Fruit fly (Drosophila melanogaster) whole organism, embryonic: ENCODE measurements around the gene Nf1.

Experiments used
- Atf-2 ChIP-seq: fragments of 200-800 bp; sonication (Bioruptor generic); optimal IDR thresholded peaks from 2 replicates; lab custom pipeline; 2016; ENCODE audit warnings: missing biosample characterization, missing genetic modification characterization
- CG10431 ChIP-seq: fragments of 200-800 bp; sonication (Bioruptor generic); optimal IDR thresholded peaks from 3 replicates; lab custom pipeline; 2018; ENCODE audit warnings: missing biosample characterization, mild to moderate bottlenecking, missing genetic modification characterization
- CG11085 ChIP-seq: fragments of 200-800 bp; sonication (Bioruptor generic); IDR thresholded peaks from 2 replicates; pipeline ENCODE4 v1.3.6; 2022; ENCODE audit warnings: missing biosample characterization, missing genetic modification characterization
- CG11398 ChIP-seq: fragments of 200-800 bp; sonication (Bioruptor generic); optimal IDR thresholded peaks from 2 replicates; lab custom pipeline; 2016; ENCODE audit warnings: missing biosample characterization, missing genetic modification characterization
- CG13123 ChIP-seq: fragments of 200-800 bp; sonication (Bioruptor generic); optimal IDR thresholded peaks from 2 replicates; lab custom pipeline; 2016; ENCODE audit warnings: missing biosample characterization, missing genetic modification characterization
- CG13287 ChIP-seq: fragments of 200-800 bp; sonication (Bioruptor generic); IDR thresholded peaks from 2 replicates; pipeline ENCODE4 v1.3.6; 2022; ENCODE audit warnings: missing biosample characterization, missing genetic modification characterization; ENCODE audit not compliant: partially characterized antibody
- CG13894 ChIP-seq: fragments of 200-800 bp; sonication (Bioruptor generic); optimal IDR thresholded peaks from 3 replicates; lab custom pipeline; 2018; ENCODE audit warnings: missing biosample characterization, mild to moderate bottlenecking, missing genetic modification characterization, moderate library complexity
- CG14014 ChIP-seq: fragments of 200-800 bp; sonication (Bioruptor generic); IDR thresholded peaks from 2 replicates; pipeline ENCODE4 v1.3.6; 2022; ENCODE audit warnings: missing biosample characterization, missing genetic modification characterization
- CG1603 ChIP-seq: fragments of 200-800 bp; sonication (Bioruptor generic); optimal IDR thresholded peaks from 2 replicates; lab custom pipeline; 2019; ENCODE audit warnings: missing biosample characterization, mild to moderate bottlenecking, missing genetic modification characterization, moderate library complexity
- CG17568 ChIP-seq: fragments of 200-800 bp; sonication (Bioruptor generic); optimal IDR thresholded peaks from 2 replicates; lab custom pipeline; 2018; ENCODE audit warnings: missing biosample characterization, mild to moderate bottlenecking, missing genetic modification characterization, moderate library complexity
- CG1792 ChIP-seq: fragments of 200-800 bp; sonication (Bioruptor generic); optimal IDR thresholded peaks from 2 replicates; lab custom pipeline; 2016; ENCODE audit warnings: missing biosample characterization, missing genetic modification characterization
- CG18262 ChIP-seq: fragments of 200-800 bp; optimal IDR thresholded peaks from 3 replicates; lab custom pipeline; 2019; ENCODE audit warnings: missing biosample characterization, mild to moderate bottlenecking, missing genetic modification characterization, moderate library complexity
- CG1832 ChIP-seq: fragments of 200-800 bp; sonication (Bioruptor generic); optimal IDR thresholded peaks from 2 replicates; lab custom pipeline; 2017; ENCODE audit warnings: missing biosample characterization, mild to moderate bottlenecking, missing genetic modification characterization, inconsistent platforms
- CG2678 ChIP-seq: fragments of 200-800 bp; sonication (Bioruptor generic); optimal IDR thresholded peaks from 3 replicates; lab custom pipeline; 2019; ENCODE audit warnings: missing biosample characterization, mild to moderate bottlenecking, missing genetic modification characterization, moderate library complexity
- CG32532 ChIP-seq: fragments of 200-800 bp; sonication (Bioruptor generic); IDR thresholded peaks from 2 replicates; pipeline ENCODE4 v1.3.6; 2022; ENCODE audit warnings: missing biosample characterization, missing genetic modification characterization
- CG3407 ChIP-seq: fragments of 200-800 bp; sonication (Bioruptor generic); optimal IDR thresholded peaks from 2 replicates; lab custom pipeline; 2018; ENCODE audit warnings: missing biosample characterization, mild to moderate bottlenecking, missing genetic modification characterization
- CG42726 ChIP-seq: fragments of 200-800 bp; sonication (Bioruptor generic); IDR thresholded peaks from 2 replicates; pipeline ENCODE4 v1.3.6; 2022; ENCODE audit warnings: missing biosample characterization, missing genetic modification characterization; ENCODE audit not compliant: partially characterized antibody
- CG4730 ChIP-seq: fragments of 200-800 bp; sonication (Bioruptor generic); IDR thresholded peaks from 2 replicates; pipeline ENCODE4 v1.3.6; 2022; ENCODE audit warnings: missing biosample characterization, missing genetic modification characterization
- CG6689 ChIP-seq: fragments of 200-800 bp; sonication (Bioruptor generic); IDR thresholded peaks from 2 replicates; pipeline ENCODE4 v1.3.6; 2022; ENCODE audit warnings: missing biosample characterization, missing genetic modification characterization
- CG8359 ChIP-seq: fragments of 200-800 bp; sonication (Bioruptor generic); optimal IDR thresholded peaks from 2 replicates; lab custom pipeline; 2017; ENCODE audit warnings: missing biosample characterization, mild to moderate bottlenecking, missing genetic modification characterization, borderline replicate concordance
- CG8478 ChIP-seq: fragments of >200 bp; optimal IDR thresholded peaks from 2 replicates; lab custom pipeline; 2018
- CG9437 ChIP-seq: fragments of 200-800 bp; sonication (Bioruptor generic); optimal IDR thresholded peaks from 2 replicates; lab custom pipeline; 2018; ENCODE audit warnings: missing biosample characterization, mild to moderate bottlenecking, missing genetic modification characterization
- CG9727 ChIP-seq: fragments of 200-800 bp; sonication (Bioruptor generic); optimal IDR thresholded peaks from 3 replicates; lab custom pipeline; 2017; ENCODE audit warnings: missing biosample characterization, mild to moderate bottlenecking, missing genetic modification characterization
- CrebB ChIP-seq: fragments of 200-800 bp; sonication (Bioruptor generic); optimal IDR thresholded peaks from 3 replicates; lab custom pipeline; 2018; ENCODE audit warnings: missing biosample characterization, mild to moderate bottlenecking, missing genetic modification characterization
- Drgx ChIP-seq: fragments of 200-800 bp; sonication (Bioruptor generic); IDR thresholded peaks from 2 replicates; pipeline ENCODE4 v1.3.6; 2022; ENCODE audit warnings: missing biosample characterization, missing genetic modification characterization
- HLH4C ChIP-seq: fragments of 200-800 bp; sonication (Bioruptor generic); IDR thresholded peaks from 3 replicates; pipeline ENCODE4 v1.3.6; 2022; ENCODE audit warnings: missing biosample characterization, missing genetic modification characterization; ENCODE audit not compliant: partially characterized antibody
- Hand ChIP-seq: fragments of 200-800 bp; sonication (Bioruptor generic); optimal IDR thresholded peaks from 2 replicates; lab custom pipeline; 2017; ENCODE audit warnings: mild to moderate bottlenecking, missing biosample characterization, missing genetic modification reagents, missing genetic modification characterization
- Hey ChIP-seq: fragments of 200-800 bp; sonication (Bioruptor generic); optimal IDR thresholded peaks from 3 replicates; lab custom pipeline; 2018; ENCODE audit warnings: missing biosample characterization, mild to moderate bottlenecking, missing genetic modification characterization
- Hr3 ChIP-seq: fragments of 200-800 bp; sonication (Bioruptor generic); optimal IDR thresholded peaks from 3 replicates; lab custom pipeline; 2016; ENCODE audit warnings: missing biosample characterization, missing genetic modification characterization
- Meics ChIP-seq: fragments of 200-800 bp; sonication (Bioruptor generic); optimal IDR thresholded peaks from 2 replicates; lab custom pipeline; 2017; ENCODE audit warnings: missing biosample characterization, mild to moderate bottlenecking, missing genetic modification characterization
- NK7.1 ChIP-seq: fragments of 200-800 bp; sonication (Bioruptor generic); optimal IDR thresholded peaks from 3 replicates; lab custom pipeline; 2016; ENCODE audit warnings: missing biosample characterization, missing genetic modification characterization
- Rx ChIP-seq: fragments of 200-800 bp; sonication (Bioruptor generic); IDR thresholded peaks from 2 replicates; pipeline ENCODE4 v1.3.6; 2022; ENCODE audit warnings: missing biosample characterization, missing genetic modification characterization
- Six4 ChIP-seq: fragments of 200-800 bp; sonication (Bioruptor generic); optimal IDR thresholded peaks from 2 replicates; lab custom pipeline; 2016; ENCODE audit warnings: missing biosample characterization, missing genetic modification characterization
- Ssrp ChIP-seq: fragments of 200-800 bp; sonication (Bioruptor generic); optimal IDR thresholded peaks from 2 replicates; lab custom pipeline; 2018; ENCODE audit warnings: missing biosample characterization, mild to moderate bottlenecking, missing genetic modification characterization, moderate library complexity
- ap ChIP-seq: fragments of 200-800 bp; sonication (Bioruptor generic); IDR thresholded peaks from 2 replicates; pipeline ENCODE4 v1.3.6; 2022; ENCODE audit warnings: missing biosample characterization, missing genetic modification characterization
- ash1 ChIP-seq: fragments of 200-800 bp; sonication (Bioruptor generic); optimal IDR thresholded peaks from 2 replicates; lab custom pipeline; 2018; ENCODE audit warnings: missing biosample characterization, mild to moderate bottlenecking, missing genetic modification characterization
- ato ChIP-seq: fragments of 200-800 bp; sonication (Bioruptor generic); IDR thresholded peaks from 2 replicates; pipeline ENCODE4 v1.3.6; 2022; ENCODE audit warnings: missing biosample characterization, missing genetic modification characterization; ENCODE audit not compliant: partially characterized antibody
- corto ChIP-seq: fragments of 200-800 bp; sonication (Bioruptor generic); optimal IDR thresholded peaks from 2 replicates; lab custom pipeline; 2016; ENCODE audit warnings: missing biosample characterization, mild to moderate bottlenecking, missing genetic modification characterization, moderate library complexity
- gt ChIP-seq: fragments of 200-800 bp; sonication (Bioruptor generic); IDR thresholded peaks from 2 replicates; pipeline ENCODE4 v1.3.6; 2022; ENCODE audit warnings: missing biosample characterization, missing genetic modification characterization
- hkb ChIP-seq, 2 experiments: fragments of 200-800 bp in 1 of 2; fragments of >200 bp in 1 of 2; sonication (Bioruptor generic) in 1 of 2; IDR thresholded peaks in 1 of 2; optimal IDR thresholded peaks in 1 of 2; 2 replicates each; pipeline versions ENCODE4 v1.3.6 to Lab custom; 2017 to 2022; ENCODE audit warnings: missing biosample characterization in 1 of 2, missing genetic modification characterization in 1 of 2
- jumu ChIP-seq: fragments of 200-800 bp; sonication (Bioruptor generic); optimal IDR thresholded peaks from 3 replicates; lab custom pipeline; 2016; ENCODE audit warnings: missing biosample characterization, missing genetic modification characterization
- ken ChIP-seq: fragments of 200-800 bp; sonication (Bioruptor generic); IDR thresholded peaks from 3 replicates; pipeline ENCODE4 v1.3.6; 2022; ENCODE audit warnings: missing biosample characterization, missing genetic modification characterization
- lola ChIP-seq, 3 experiments: fragments of >200 bp in 2 of 3; fragments of 200-800 bp in 1 of 3; sonication (Bioruptor generic) in 1 of 3; optimal IDR thresholded peaks; 2 replicates each; lab custom pipeline; 2017 to 2019; ENCODE audit warnings: missing biosample characterization in 3 of 3, missing genetic modification characterization in 3 of 3, mild to moderate bottlenecking in 1 of 3, moderate library complexity in 1 of 3
- peb ChIP-seq: fragments of 200-800 bp; sonication (Bioruptor generic); IDR thresholded peaks from 2 replicates; pipeline ENCODE4 v1.3.6; 2022; ENCODE audit warnings: missing biosample characterization, missing genetic modification characterization
- phol ChIP-seq: fragments of 200-800 bp; sonication (Bioruptor generic); optimal IDR thresholded peaks from 3 replicates; lab custom pipeline; 2018; ENCODE audit warnings: missing biosample characterization, mild to moderate bottlenecking, missing genetic modification characterization, moderate library complexity
- ranshi ChIP-seq: fragments of 200-800 bp; sonication (Bioruptor generic); IDR thresholded peaks from 2 replicates; pipeline ENCODE4 v1.3.6; 2022; ENCODE audit warnings: missing biosample characterization, missing genetic modification characterization
- rib ChIP-seq: fragments of 200-800 bp; sonication (Bioruptor generic); IDR thresholded peaks from 2 replicates; pipeline ENCODE4 v1.3.6; 2022; ENCODE audit warnings: missing biosample characterization, missing genetic modification characterization
- tup ChIP-seq: fragments of 200-800 bp; sonication (Bioruptor generic); optimal IDR thresholded peaks from 2 replicates; lab custom pipeline; 2016; ENCODE audit warnings: missing biosample characterization, mild to moderate bottlenecking, missing genetic modification characterization, moderate library complexity

Nf1 gene

DNA sequence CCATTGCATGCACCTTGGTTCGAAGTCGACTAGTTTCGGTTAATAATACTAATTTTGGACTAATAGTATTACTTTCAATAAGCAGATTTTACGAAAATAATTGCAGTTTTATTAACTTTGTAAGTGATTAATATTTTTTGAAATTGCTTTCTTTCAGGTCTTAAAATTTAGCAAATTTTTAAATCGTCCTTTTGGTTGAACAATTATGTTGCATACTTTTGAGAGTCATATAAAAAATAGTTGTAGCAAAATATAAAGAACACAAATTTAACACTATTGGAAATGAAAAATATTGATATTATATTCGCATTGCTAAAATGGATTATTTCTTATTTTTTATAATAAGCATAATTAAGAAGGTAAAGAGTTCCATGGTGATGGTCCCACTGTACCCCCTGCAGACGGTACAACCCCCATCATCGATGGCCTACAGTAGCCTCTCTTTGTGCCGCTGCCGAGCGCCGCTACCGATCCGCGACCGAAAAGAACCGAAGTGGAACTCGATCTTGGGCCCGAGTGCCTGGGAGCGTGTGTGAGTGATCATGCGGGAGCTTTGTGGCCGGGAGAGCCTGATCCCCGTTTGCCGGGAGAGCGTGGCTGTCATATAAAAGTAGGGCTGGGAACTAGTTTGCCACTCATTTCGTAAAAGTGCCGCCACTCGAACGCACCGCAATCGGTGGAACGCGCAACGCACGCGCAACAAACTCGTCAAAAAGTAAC, 38.5 kb downstream of the Nf1 start (continued):
- TF ChIP-seq NK7.1 (peak; percentile 24), tup (GFP tag; lab: Kevin White, UChicago) (peak; percentile 32), CG6689 (peak; percentile 92), rib (GFP tag; lab: Robert Waterston, UW) (0 out of 2 replicates have a peak, but pooled peaks have one; percentile 19), Hey (tag; lab: Kevin White, UChicago) (peak; percentile 5), CG8359 (GFP tag; lab: Kevin White, UChicago) (peak; percentile 88), Meics (peak; percentile 95), corto (GFP tag; lab: Kevin White, UChicago) (no peak), CG1832 (GFP tag; lab: Kevin White, UChicago) (no peak), CG4730 (GFP tag; lab: Robert Waterston, UW) (peak; percentile 72), CG32532 (GFP tag; lab: Robert Waterston, UW) (peak; percentile 82), Drgx (peak; percentile 53; the same call in 1 of the 2 replicates), CG13287 (GFP tag; lab: Robert Waterston, UW) (no peak), CG1792 (GFP tag; lab: Kevin White, UChicago) (peak; percentile 75), phol (tag; lab: Kevin White, UChicago) (peak; percentile 98), CG2678 (tag; lab: Kevin White, UChicago) (peak; percentile 98), CG9437 (GFP tag; lab: Kevin White, UChicago) (peak; percentile 95), CrebB (tag; lab: Kevin White, UChicago) (peak; percentile 22), CG11398 (GFP tag; lab: Kevin White, UChicago) (peak; percentile 62), ash1 (GFP tag; lab: Kevin White, UChicago) (no peak), Hr3 (GFP tag; lab: Kevin White, UChicago) (peak; percentile 97), CG9727 (GFP tag; lab: Kevin White, UChicago) (peak; percentile 99), Rx (GFP tag; lab: Robert Waterston, UW) (peak; percentile 37; the same call in 1 of the 2 replicates), Six4 (peak; percentile 92), CG11085 (GFP tag; lab: Robert Waterston, UW) (peak; percentile 54), CG13894 (tag; lab: Kevin White, UChicago) (no peak), ranshi (peak; percentile 81; the same call in 1 of the 2 replicates), CG17568 (GFP tag; lab: Kevin White, UChicago) (peak; percentile 81), HLH4C (no peak; the same call in 2 of the 3 replicates), ato (GFP tag; lab: Robert Waterston, UW) (no peak), peb (GFP tag; lab: Robert Waterston, UW) (peak; percentile 71), ap (GFP tag; lab: Robert Waterston, UW) (peak; percentile 75), CG8478 (lab: Kevin White, UChicago) (no peak), CG1603 (tag; lab: Kevin White, UChicago) (peak; percentile 50), CG13123 (GFP tag; lab: Kevin White, UChicago) (peak; percentile 82), CG10431 (GFP tag; lab: Kevin White, UChicago) (peak; percentile 85), lola (GFP tag; optimal IDR thresholded peaks at IDR 0.05; lab: Kevin White, UChicago) (peak in 1 of 3 experiments; percentile 99), CG14014 (peak; percentile 67), jumu (GFP tag; lab: Kevin White, UChicago) (peak; percentile 74), CG42726 (GFP tag; lab: Robert Waterston, UW) (no peak), gt (peak; percentile 39; the same call in 1 of the 2 replicates), Hand (GFP tag; lab: Kevin White, UChicago) (peak; percentile 84), Atf-2 (GFP tag; lab: Kevin White, UChicago) (peak; percentile 95), Ssrp (tag; lab: Kevin White, UChicago) (peak; percentile 98), CG3407 (GFP tag; lab: Kevin White, UChicago) (peak; percentile 90), CG18262 (peak; percentile 99), ken (GFP tag; lab: Robert Waterston, UW) (peak; percentile 52; the same call in 1 of the 3 replicates), hkb (optimal IDR thresholded peaks at IDR 0.05; lab: Kevin White, UChicago) (no peak), hkb (GFP tag; IDR thresholded peaks at IDR 0.05; lab: Robert Waterston, UW) (peak; percentile 78)
